Worm (Caenorhabditis elegans) whole organism, young adult: ENCODE results near the gene F25F2.1.

Source experiments
- F22D6.2 ChIP-seq: sonication (generic microtip); optimal IDR thresholded peaks from 2 replicates; lab custom pipeline; 2016; ENCODE audit warnings: mild to moderate bottlenecking, missing genetic modification characterization, missing compliant biosample characterization
- F33H1.4 ChIP-seq: fragments of 200-800 bp; sonication (Bioruptor generic); IDR thresholded peaks from 2 replicates; pipeline ENCODE4 v1.3.6; 2022; ENCODE audit warnings: missing genetic modification reagents, missing genetic modification characterization, missing compliant biosample characterization
- F37B4.10 ChIP-seq: fragments of 200-800 bp; sonication (Bioruptor generic); IDR thresholded peaks from 2 replicates; pipeline ENCODE4 v1.3.6; 2022; ENCODE audit warnings: missing genetic modification characterization, missing compliant biosample characterization
- F52B5.7 ChIP-seq: sonication (generic microtip); optimal IDR thresholded peaks from 2 replicates; lab custom pipeline; 2016; ENCODE audit warnings: mild to moderate bottlenecking, missing genetic modification characterization, missing compliant biosample characterization
- F55B11.4 ChIP-seq: sonication (generic microtip); optimal IDR thresholded peaks from 2 replicates; lab custom pipeline; 2016; ENCODE audit warnings: missing compliant biosample characterization, missing genetic modification characterization, borderline replicate concordance; ENCODE audit not compliant: insufficient read depth
- K11D2.4 ChIP-seq: fragments of 200-800 bp; sonication (Bioruptor generic); IDR thresholded peaks from 2 replicates; pipeline ENCODE4 v1.3.6; 2022; ENCODE audit warnings: missing genetic modification reagents, missing genetic modification characterization, missing compliant biosample characterization
- ZK185.1 ChIP-seq: sonication (generic microtip); optimal IDR thresholded peaks from 2 replicates; lab custom pipeline; 2016; ENCODE audit warnings: mild to moderate bottlenecking, missing genetic modification characterization, missing compliant biosample characterization; ENCODE audit not compliant: poor library complexity, severe bottlenecking
- ama-1 ChIP-seq, 3 experiments: fragments of 150-350 bp in 1 of 3; sonication (generic microtip) in 2 of 3; optimal IDR thresholded peaks; 2 replicates each; lab custom pipeline; 2014 to 2018; ENCODE audit warnings: missing biosample characterization in 2 of 3, missing genetic modification characterization in 2 of 3, missing genetic modification reagents in 2 of 3
- aptf-3 ChIP-seq: fragments of 200-800 bp; sonication (Bioruptor generic); IDR thresholded peaks from 2 replicates; pipeline ENCODE4 v1.3.6; 2022; ENCODE audit warnings: missing genetic modification characterization, missing compliant biosample characterization
- attf-5 ChIP-seq: fragments of 200-800 bp; sonication (Bioruptor generic); optimal IDR thresholded peaks from 2 replicates; lab custom pipeline; 2018; ENCODE audit warnings: mild to moderate bottlenecking, missing genetic modification characterization, missing compliant biosample characterization
- bed-2 ChIP-seq: fragments of 200-800 bp; sonication (Bioruptor generic); IDR thresholded peaks from 2 replicates; pipeline ENCODE4 v1.3.6; 2022; ENCODE audit warnings: missing genetic modification reagents, missing genetic modification characterization, missing compliant biosample characterization
- ceh-27 ChIP-seq: fragments of 200-800 bp; sonication (Bioruptor generic); optimal IDR thresholded peaks from 2 replicates; lab custom pipeline; 2018; ENCODE audit warnings: mild to moderate bottlenecking, missing genetic modification characterization, moderate library complexity, missing compliant biosample characterization
- ceh-91 ChIP-seq: fragments of 200-800 bp; sonication (Bioruptor generic); IDR thresholded peaks from 2 replicates; pipeline ENCODE4 v1.3.6; 2022; ENCODE audit warnings: missing genetic modification reagents, missing genetic modification characterization, missing compliant biosample characterization
- dox-1 ChIP-seq: fragments of 200-800 bp; sonication (Bioruptor generic); IDR thresholded peaks from 2 replicates; pipeline ENCODE4 v1.3.6; 2022; ENCODE audit warnings: missing genetic modification reagents, missing genetic modification characterization, missing compliant biosample characterization
- egl-18 ChIP-seq: fragments of 200-800 bp; sonication (Bioruptor generic); IDR thresholded peaks from 2 replicates; pipeline ENCODE4 v1.3.6; 2022; ENCODE audit warnings: missing genetic modification reagents, missing genetic modification characterization, missing compliant biosample characterization
- egl-44 ChIP-seq: fragments of 200-800 bp; sonication (Bioruptor generic); IDR thresholded peaks from 2 replicates; pipeline ENCODE4 v1.3.6; 2022; ENCODE audit warnings: missing genetic modification reagents, missing genetic modification characterization, missing compliant biosample characterization
- egrh-3 ChIP-seq: fragments of 200-800 bp; sonication (Bioruptor generic); IDR thresholded peaks from 2 replicates; pipeline ENCODE4 v1.3.6; 2022; ENCODE audit warnings: missing genetic modification reagents, missing genetic modification characterization, missing compliant biosample characterization
- hmg-1.2 ChIP-seq: fragments of 200-800 bp; sonication (Bioruptor generic); IDR thresholded peaks from 2 replicates; pipeline ENCODE4 v1.3.6; 2022; ENCODE audit warnings: missing genetic modification reagents, missing genetic modification characterization, missing compliant biosample characterization
- hmg-20 ChIP-seq: fragments of 200-800 bp; sonication (Bioruptor generic); IDR thresholded peaks from 2 replicates; pipeline ENCODE4 v1.3.6; 2022; ENCODE audit warnings: missing genetic modification reagents, missing genetic modification characterization, missing compliant biosample characterization
- let-607 ChIP-seq, 2 experiments: fragments of 200-800 bp in 1 of 2; sonication (Bioruptor generic) in 1 of 2; sonication (generic microtip) in 1 of 2; optimal IDR thresholded peaks; 2 replicates each; lab custom pipeline; 2016 to 2018; ENCODE audit warnings: mild to moderate bottlenecking in 2 of 2, missing compliant biosample characterization in 2 of 2, missing genetic modification characterization in 2 of 2, moderate library complexity in 2 of 2, missing genotype in 1 of 2
- lin-35 ChIP-seq, 3 experiments: fragments of 150-350 bp in 2 of 3; sonication (generic microtip) in 1 of 3; optimal IDR thresholded peaks; 2 replicates each; lab custom pipeline; 2014 to 2018; ENCODE audit warnings: missing biosample characterization in 3 of 3, missing genetic modification characterization in 3 of 3, missing genetic modification reagents in 3 of 3
- lin-40 ChIP-seq: sonication (generic microtip); optimal IDR thresholded peaks from 2 replicates; lab custom pipeline; 2016; ENCODE audit warnings: missing genetic modification characterization, mild to moderate bottlenecking, missing compliant biosample characterization, missing genotype, missing genetic modification reagents
- lsy-27 ChIP-seq: sonication (generic microtip); optimal IDR thresholded peaks from 2 replicates; lab custom pipeline; 2017; ENCODE audit warnings: missing genetic modification characterization, mild to moderate bottlenecking, missing compliant biosample characterization, antibody characterized with exemption, missing genotype, borderline replicate concordance; ENCODE audit not compliant: insufficient read depth
- madf-8 ChIP-seq: fragments of 200-800 bp; sonication (Bioruptor generic); conservative IDR thresholded peaks from 2 replicates; pipeline ENCODE4 v1.3.6; 2022; ENCODE audit warnings: missing genetic modification reagents, missing genetic modification characterization, missing compliant biosample characterization
- mcd-1 ChIP-seq: fragments of 200-800 bp; sonication (Bioruptor generic); IDR thresholded peaks from 2 replicates; pipeline ENCODE4 v1.3.6; 2022; ENCODE audit warnings: missing genetic modification reagents, missing genetic modification characterization, missing compliant biosample characterization
- mel-28 ChIP-seq: sonication (generic microtip); optimal IDR thresholded peaks from 2 replicates; lab custom pipeline; 2016; ENCODE audit warnings: borderline replicate concordance, mild to moderate bottlenecking, missing genetic modification characterization, missing compliant biosample characterization
- nfyb-1 ChIP-seq: fragments of 200-800 bp; sonication (Bioruptor generic); IDR thresholded peaks from 2 replicates; pipeline ENCODE4 v1.3.6; 2022; ENCODE audit warnings: missing genetic modification reagents, missing genetic modification characterization, missing compliant biosample characterization
- nhr-120 ChIP-seq: fragments of 200-800 bp; sonication (Bioruptor generic); IDR thresholded peaks from 2 replicates; pipeline ENCODE4 v1.3.6; 2022; ENCODE audit warnings: missing genetic modification characterization, missing compliant biosample characterization
- nhr-179 ChIP-seq: sonication (generic microtip); optimal IDR thresholded peaks from 2 replicates; lab custom pipeline; 2016; ENCODE audit warnings: mild to moderate bottlenecking, missing genetic modification characterization, missing compliant biosample characterization
- rec-8 ChIP-seq, 2 experiments: sonication (generic microtip); optimal IDR thresholded peaks; 2 replicates each; lab custom pipeline; 2016; ENCODE audit warnings: mild to moderate bottlenecking in 2 of 2, missing genetic modification characterization in 2 of 2, missing genetic modification reagents in 2 of 2, missing genotype in 2 of 2, missing biosample characterization in 1 of 2, missing compliant biosample characterization in 1 of 2, moderate library complexity in 1 of 2
- tbp1 ChIP-seq: fragments of 200-800 bp; sonication (Bioruptor generic); optimal IDR thresholded peaks from 2 replicates; lab custom pipeline; 2018; ENCODE audit warnings: mild to moderate bottlenecking, missing genetic modification characterization, missing compliant biosample characterization
- zfh-2 ChIP-seq: fragments of 200-800 bp; sonication (Bioruptor generic); conservative IDR thresholded peaks from 2 replicates; pipeline ENCODE4 v1.3.6; 2022; ENCODE audit warnings: missing genetic modification reagents, missing genetic modification characterization, missing compliant biosample characterization
- zim-3 ChIP-seq: sonication (generic microtip); optimal IDR thresholded peaks from 2 replicates; lab custom pipeline; 2017; ENCODE audit warnings: mild to moderate bottlenecking, missing genetic modification characterization, moderate library complexity, missing compliant biosample characterization
- ztf-22 ChIP-seq: fragments of 200-800 bp; sonication (Bioruptor generic); optimal IDR thresholded peaks from 2 replicates; lab custom pipeline; 2018; ENCODE audit warnings: mild to moderate bottlenecking, missing genetic modification characterization, moderate library complexity, missing compliant biosample characterization
- ztf-26 ChIP-seq: sonication (generic microtip); optimal IDR thresholded peaks from 2 replicates; lab custom pipeline; 2017; ENCODE audit warnings: missing genetic modification characterization, missing compliant biosample characterization

Gene F25F2.1

DNA sequence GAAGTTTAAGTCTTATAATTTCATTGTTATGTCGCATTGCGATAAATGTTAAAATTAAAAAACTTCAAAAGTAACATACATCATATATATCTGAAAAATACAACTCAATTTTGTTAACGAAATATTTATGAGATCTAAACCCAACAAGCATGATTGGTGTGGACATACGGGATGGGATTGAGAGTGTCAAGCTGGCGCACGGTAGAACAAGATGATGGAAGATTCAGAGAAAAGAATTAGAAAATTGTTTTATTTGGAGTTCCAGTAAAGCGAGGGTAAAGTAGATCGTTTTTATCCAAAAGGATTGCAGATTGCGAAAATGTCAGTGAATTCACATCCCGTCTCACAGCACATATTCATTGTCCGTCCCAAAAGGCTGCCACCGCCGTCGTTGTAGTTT is 31.8 kb upstream of the F25F2.1 start (continued):
- TF ChIP-seq egl-18 (GFP tag; lab: Robert Waterston, UW) = no peak
- no peak for TF ChIP-seq madf-8 (GFP tag; lab: Robert Waterston, UW)
- TF ChIP-seq tbp1 (GFP tag; lab: Kevin White, UChicago) = peak; percentile 52
- TF ChIP-seq zfh-2 (GFP tag; lab: Robert Waterston, UW) = no peak
- TF ChIP-seq F37B4.10 (GFP tag; lab: Robert Waterston, UW) = no peak
- TF ChIP-seq nhr-120 (GFP tag; lab: Robert Waterston, UW) = no peak
- TF ChIP-seq let-607 (tag; optimal IDR thresholded peaks at IDR 0.05; lab: Kevin White, UChicago) = no peak
- TF ChIP-seq ceh-27 (GFP tag; lab: Kevin White, UChicago) = no peak
- no peak for TF ChIP-seq egrh-3 (GFP tag; lab: Robert Waterston, UW)
- TF ChIP-seq aptf-3 (GFP tag; lab: Robert Waterston, UW) = no peak

DNA sequence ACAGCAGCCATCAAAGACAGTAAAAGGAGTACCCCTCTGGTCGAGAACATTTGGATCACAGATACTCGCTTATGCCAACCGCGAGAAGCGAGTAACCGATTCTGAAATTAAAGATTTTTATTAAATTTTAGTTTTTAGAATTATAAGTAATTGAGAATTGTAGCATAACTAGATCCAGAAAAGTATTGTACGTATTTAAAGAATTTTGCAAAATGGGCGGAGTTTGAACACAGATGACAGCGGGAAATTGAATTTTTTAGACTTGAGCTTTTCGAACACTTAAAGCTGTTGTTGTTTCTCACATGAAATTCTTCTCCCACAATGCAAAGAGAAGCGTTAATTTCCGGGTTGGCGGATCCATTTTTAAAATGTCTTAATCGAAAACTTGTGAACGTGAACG is 31.2 kb upstream of the F25F2.1 start, which contains the start of gene ins-17:
TSS of gene ins-17 (minus strand) at position 101 of the 400 bp plus-strand sequence.
- TF ChIP-seq ZK185.1 (tag; lab: Kevin White, UChicago) = no peak
- TF ChIP-seq F22D6.2 (tag; lab: Kevin White, UChicago) = no peak
- TF ChIP-seq lsy-27 (tag; lab: Kevin White, UChicago) = no peak
- no peak for TF ChIP-seq ceh-91
- no peak for TF ChIP-seq K11D2.4
- TF ChIP-seq dox-1 (GFP tag; lab: Robert Waterston, UW) = no peak
- TF ChIP-seq zim-3 = no peak
- TF ChIP-seq mel-28 (tag; lab: Kevin White, UChicago) = no peak
- no peak for TF ChIP-seq mcd-1 (GFP tag; lab: Robert Waterston, UW)
- no peak for TF ChIP-seq nhr-179 (tag; lab: Kevin White, UChicago)
- no peak for TF ChIP-seq lin-35 (GFP tag; optimal IDR thresholded peaks at IDR 0.05; lab: Kevin White, UChicago)
- TF ChIP-seq bed-2 = no peak
- no peak for TF ChIP-seq aptf-3 (GFP tag; lab: Robert Waterston, UW)
- no peak for TF ChIP-seq lin-40

DNA sequence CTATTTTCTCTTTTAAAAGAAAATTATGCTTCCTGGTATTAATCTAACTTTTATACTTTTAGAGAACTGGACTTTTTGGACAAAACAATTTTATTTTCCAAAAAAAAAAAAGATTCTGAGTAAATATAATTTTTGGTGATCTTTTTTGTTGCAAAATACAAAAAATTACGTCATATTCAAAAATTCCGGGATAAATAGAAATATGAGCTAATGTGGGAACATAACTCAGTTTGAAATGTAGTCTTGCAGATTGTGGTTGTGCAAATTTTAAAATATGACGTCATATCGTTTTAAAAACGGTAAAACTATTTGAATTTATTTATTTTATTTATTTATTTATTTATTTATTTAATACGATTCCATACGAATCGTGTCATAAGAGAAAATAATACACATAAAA is 26.9 kb upstream of the F25F2.1 start:
- TF ChIP-seq F33H1.4 = no peak
- TF ChIP-seq ztf-26 (tag; lab: Kevin White, UChicago) = no peak
- no peak for TF ChIP-seq rec-8 (tag; optimal IDR thresholded peaks at IDR 0.05; lab: Kevin White, UChicago)
- no peak for TF ChIP-seq F22D6.2 (tag; lab: Kevin White, UChicago)
- TF ChIP-seq ama-1 (optimal IDR thresholded peaks at IDR 0.05; lab: Kevin White, UChicago) = no peak
- no peak for TF ChIP-seq ama-1 (GFP tag; optimal IDR thresholded peaks at IDR 0.05; lab: Kevin White, UChicago)
- TF ChIP-seq attf-5 (GFP tag; lab: Kevin White, UChicago) = no peak
- TF ChIP-seq egl-44 (GFP tag; lab: Robert Waterston, UW) = no peak
- TF ChIP-seq nfyb-1 (GFP tag; lab: Robert Waterston, UW) = no peak
- no peak for TF ChIP-seq ztf-22 (GFP tag; lab: Kevin White, UChicago)

DNA sequence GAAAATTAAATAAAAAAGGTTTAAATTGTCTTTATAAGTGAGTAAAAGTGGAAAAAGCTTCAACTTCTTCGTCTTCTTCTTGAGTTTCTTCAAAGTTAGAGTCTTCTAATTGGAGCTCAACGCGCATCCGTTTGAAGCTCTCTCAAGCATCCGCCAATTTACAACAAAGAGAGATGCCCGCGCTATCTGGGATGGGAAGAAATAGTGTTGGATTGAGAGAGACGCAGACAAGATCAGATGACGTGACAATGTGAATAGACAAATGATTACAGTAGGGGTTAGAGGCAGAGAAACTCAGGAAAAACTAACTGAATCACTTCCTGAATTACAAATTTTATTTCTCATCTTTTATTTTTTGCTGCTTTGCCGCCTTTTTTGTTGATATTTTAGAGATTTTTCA is 25.7 kb upstream of the F25F2.1 start:
- TF ChIP-seq F52B5.7 (tag; lab: Kevin White, UChicago) (no peak), F55B11.4 (tag; lab: Kevin White, UChicago) (no peak), hmg-20 (GFP tag; lab: Robert Waterston, UW) (no peak), hmg-1.2 (GFP tag; lab: Robert Waterston, UW) (peak; percentile 75)
